Worm (Caenorhabditis elegans) whole organism, late embryonic: ENCODE data around the gene F10G2.4.

ENCODE experiments used
- C08G9.2 ChIP-seq: sonication (generic microtip); optimal IDR thresholded peaks from 2 replicates; lab custom pipeline; 2016; ENCODE audit warnings: mild to moderate bottlenecking, missing genetic modification characterization, moderate library complexity, missing compliant biosample characterization
- F13H6.1 ChIP-seq: sonication (generic microtip); optimal IDR thresholded peaks from 2 replicates; lab custom pipeline; 2016; ENCODE audit warnings: missing genetic modification characterization, missing compliant biosample characterization
- K02D7.2 ChIP-seq: sonication (generic microtip); optimal IDR thresholded peaks from 2 replicates; lab custom pipeline; 2017; ENCODE audit warnings: mild to moderate bottlenecking, missing genetic modification characterization, missing compliant biosample characterization
- K09A11.1 ChIP-seq: sonication (generic microtip); optimal IDR thresholded peaks from 2 replicates; lab custom pipeline; 2017; ENCODE audit warnings: antibody characterized with exemption, mild to moderate bottlenecking, missing genetic modification characterization, missing compliant biosample characterization; ENCODE audit not compliant: insufficient read depth
- Y22D7AL.16 ChIP-seq: sonication (generic microtip); optimal IDR thresholded peaks from 2 replicates; lab custom pipeline; 2016; ENCODE audit warnings: missing genetic modification characterization, missing compliant biosample characterization
- ahr-1 ChIP-seq: sonication (generic microtip); optimal IDR thresholded peaks from 2 replicates; lab custom pipeline; 2016; ENCODE audit warnings: missing genetic modification characterization, missing compliant biosample characterization
- ceh-19 ChIP-seq: fragments of 200-800 bp; sonication (Bioruptor generic); optimal IDR thresholded peaks from 2 replicates; lab custom pipeline; 2018; ENCODE audit warnings: mild to moderate bottlenecking, missing genetic modification characterization, missing compliant biosample characterization
- ceh-2 ChIP-seq: sonication (generic microtip); optimal IDR thresholded peaks from 2 replicates; lab custom pipeline; 2016; ENCODE audit warnings: missing genotype, missing genetic modification characterization, missing compliant biosample characterization
- ceh-22 ChIP-seq: sonication (generic microtip); optimal IDR thresholded peaks from 2 replicates; lab custom pipeline; 2017; ENCODE audit warnings: missing biosample characterization, missing genetic modification characterization
- ceh-31 ChIP-seq: sonication (generic microtip); optimal IDR thresholded peaks from 2 replicates; lab custom pipeline; 2016; ENCODE audit warnings: missing genetic modification characterization, missing compliant biosample characterization
- ceh-9 ChIP-seq: sonication (generic microtip); optimal IDR thresholded peaks from 2 replicates; lab custom pipeline; 2016; ENCODE audit warnings: mild to moderate bottlenecking, missing genetic modification characterization, inconsistent platforms, missing compliant biosample characterization
- che-1 ChIP-seq: sonication (generic microtip); optimal IDR thresholded peaks from 2 replicates; lab custom pipeline; 2016; ENCODE audit warnings: mild to moderate bottlenecking, missing genetic modification characterization, missing compliant biosample characterization
- dmd-4 ChIP-seq: sonication (generic microtip); optimal IDR thresholded peaks from 2 replicates; lab custom pipeline; 2016; ENCODE audit warnings: borderline replicate concordance, missing genetic modification characterization, missing compliant biosample characterization
- dve-1 ChIP-seq: sonication (generic microtip); optimal IDR thresholded peaks from 2 replicates; lab custom pipeline; 2017; ENCODE audit warnings: antibody characterized with exemption, mild to moderate bottlenecking, missing genetic modification characterization, missing compliant biosample characterization
- ets-4 ChIP-seq: sonication (generic microtip); optimal IDR thresholded peaks from 2 replicates; lab custom pipeline; 2016; ENCODE audit warnings: missing genetic modification characterization, missing compliant biosample characterization
- eyg-1 ChIP-seq: sonication (generic microtip); optimal IDR thresholded peaks from 2 replicates; lab custom pipeline; 2016; ENCODE audit warnings: missing genotype, missing genetic modification characterization, missing compliant biosample characterization
- fkh-10 ChIP-seq: fragments of 150-350 bp; optimal IDR thresholded peaks from 2 replicates; lab custom pipeline; 2014; ENCODE audit warnings: missing biosample characterization, missing genetic modification reagents, missing genetic modification characterization
- fkh-6 ChIP-seq: sonication (generic microtip); optimal IDR thresholded peaks from 2 replicates; lab custom pipeline; 2016; ENCODE audit warnings: missing genetic modification characterization, missing compliant biosample characterization
- hlh-15 ChIP-seq: sonication (generic microtip); optimal IDR thresholded peaks from 2 replicates; lab custom pipeline; 2016; ENCODE audit warnings: missing genetic modification characterization, missing compliant biosample characterization
- lim-6 ChIP-seq: sonication (generic microtip); optimal IDR thresholded peaks from 2 replicates; lab custom pipeline; 2016; ENCODE audit warnings: missing genetic modification characterization, missing compliant biosample characterization
- mec-3 ChIP-seq: sonication (generic microtip); optimal IDR thresholded peaks from 2 replicates; lab custom pipeline; 2016; ENCODE audit warnings: borderline replicate concordance, missing genetic modification characterization, missing compliant biosample characterization
- nfya-1 ChIP-seq: sonication (generic microtip); optimal IDR thresholded peaks from 2 replicates; lab custom pipeline; 2017; ENCODE audit warnings: missing genetic modification characterization, mild to moderate bottlenecking, missing compliant biosample characterization, antibody characterized with exemption, moderate library complexity
- npax-4 ChIP-seq: sonication (generic microtip); optimal IDR thresholded peaks from 2 replicates; lab custom pipeline; 2016; ENCODE audit warnings: missing genetic modification characterization, missing compliant biosample characterization
- odd-2 ChIP-seq: sonication (generic microtip); optimal IDR thresholded peaks from 2 replicates; lab custom pipeline; 2017; ENCODE audit warnings: antibody characterized with exemption, mild to moderate bottlenecking, missing genetic modification characterization, missing compliant biosample characterization
- pag-3 ChIP-seq: sonication (generic microtip); optimal IDR thresholded peaks from 2 replicates; lab custom pipeline; 2016; ENCODE audit warnings: missing compliant biosample characterization, missing genetic modification characterization, borderline replicate concordance
- pat-9 ChIP-seq: fragments of 200-800 bp; sonication (Bioruptor generic); optimal IDR thresholded peaks from 2 replicates; lab custom pipeline; 2018; ENCODE audit warnings: mild to moderate bottlenecking, missing genetic modification characterization, moderate library complexity, missing compliant biosample characterization
- pax-1 ChIP-seq: fragments of 150-350 bp; optimal IDR thresholded peaks from 2 replicates; lab custom pipeline; 2014; ENCODE audit warnings: missing biosample characterization, missing genetic modification characterization
- pha-2 ChIP-seq: sonication (generic microtip); optimal IDR thresholded peaks from 2 replicates; lab custom pipeline; 2017; ENCODE audit warnings: mild to moderate bottlenecking, missing genetic modification characterization, missing compliant biosample characterization
- pqm-1 ChIP-seq: sonication (generic microtip); optimal IDR thresholded peaks from 2 replicates; lab custom pipeline; 2016; ENCODE audit warnings: missing genetic modification characterization, missing compliant biosample characterization
- pros-1 ChIP-seq: fragments of 150-350 bp; optimal IDR thresholded peaks from 2 replicates; lab custom pipeline; 2014; ENCODE audit warnings: missing biosample characterization, missing genetic modification reagents, missing genetic modification characterization
- rnt-1 ChIP-seq: sonication (generic microtip); optimal IDR thresholded peaks from 2 replicates; lab custom pipeline; 2016; ENCODE audit warnings: missing genetic modification characterization, missing compliant biosample characterization
- sox-2 ChIP-seq: fragments of 200-800 bp; sonication (Bioruptor generic); IDR thresholded peaks from 2 replicates; pipeline ENCODE4 v1.3.6; 2022; ENCODE audit warnings: missing genetic modification reagents, missing genetic modification characterization, missing compliant biosample characterization
- tbx-2 ChIP-seq: sonication (generic microtip); optimal IDR thresholded peaks from 2 replicates; lab custom pipeline; 2016; ENCODE audit warnings: missing genetic modification characterization, missing compliant biosample characterization
- unc-3 ChIP-seq, 2 experiments: fragments of 200-800 bp in 1 of 2; sonication (Bioruptor generic) in 1 of 2; sonication (generic microtip) in 1 of 2; conservative IDR thresholded peaks in 1 of 2; optimal IDR thresholded peaks in 1 of 2; 2 replicates each; pipeline versions ENCODE4 v1.3.6 to Lab custom; 2016 to 2022; ENCODE audit warnings: missing compliant biosample characterization in 2 of 2, missing genetic modification characterization in 2 of 2, missing genetic modification reagents in 1 of 2
- unc-86 ChIP-seq: sonication (generic microtip); optimal IDR thresholded peaks from 2 replicates; lab custom pipeline; 2016; ENCODE audit warnings: missing genetic modification characterization, missing compliant biosample characterization
- zip-5 ChIP-seq: sonication (generic microtip); optimal IDR thresholded peaks from 2 replicates; lab custom pipeline; 2016; ENCODE audit warnings: missing genetic modification characterization, missing compliant biosample characterization

The F10G2.4 gene

ce11 chrV:7326928-7327327, at the start of gene F10G2.4:
F10G2.4 (plus strand) TSS chrV:7327228.
- TF ChIP-seq pros-1 (tag; lab: Kevin White, UChicago) = no peak
- TF ChIP-seq pag-3 = no peak
- TF ChIP-seq ceh-22 (tag; lab: Kevin White, UChicago) = no peak
- TF ChIP-seq Y22D7AL.16 = no peak
- TF ChIP-seq npax-4 (tag; lab: Kevin White, UChicago) = no peak
- no peak for TF ChIP-seq ceh-19 (GFP tag; lab: Kevin White, UChicago)
- TF ChIP-seq fkh-6 (tag; lab: Kevin White, UChicago) = no peak
- TF ChIP-seq ets-4 (tag; lab: Kevin White, UChicago) = no peak
- no peak for TF ChIP-seq dve-1 (tag; lab: Kevin White, UChicago)
- TF ChIP-seq che-1 (tag; lab: Kevin White, UChicago) = no peak
- no peak for TF ChIP-seq odd-2
- TF ChIP-seq unc-86 (tag; lab: Kevin White, UChicago) = no peak
- TF ChIP-seq tbx-2 (tag; lab: Kevin White, UChicago) = no peak
- no peak for TF ChIP-seq nfya-1 (tag; lab: Kevin White, UChicago)
- no peak for TF ChIP-seq pax-1 (tag; lab: Kevin White, UChicago)
- TF ChIP-seq pat-9 (tag; lab: Kevin White, UChicago) = no peak
- TF ChIP-seq C08G9.2 (tag; lab: Kevin White, UChicago) = no peak
- no peak for TF ChIP-seq zip-5 (tag; lab: Kevin White, UChicago)
- no peak for TF ChIP-seq ceh-2
- TF ChIP-seq, all 69 proteins: peak for 0

ce11 chrV:7279090-7279489, 47.9 kb upstream of the F10G2.4 start, which contains the start of gene C13A2.4:
C13A2.4 (plus strand) TSS chrV:7279390.
- TF ChIP-seq npax-4 (tag; lab: Kevin White, UChicago) = no peak
- TF ChIP-seq ahr-1 (tag; lab: Kevin White, UChicago) = no peak
- TF ChIP-seq zip-5 (tag; lab: Kevin White, UChicago) = no peak
- TF ChIP-seq mec-3 (tag; lab: Kevin White, UChicago) = no peak
- TF ChIP-seq sox-2 (GFP tag; lab: Robert Waterston, UW) = no peak
- TF ChIP-seq unc-3 (GFP tag; conservative IDR thresholded peaks at IDR 0.05; lab: Robert Waterston, UW) = no peak
- no peak for TF ChIP-seq unc-3 (tag; optimal IDR thresholded peaks at IDR 0.05; lab: Kevin White, UChicago)
- TF ChIP-seq dmd-4 (tag; lab: Kevin White, UChicago) = no peak
- no peak for TF ChIP-seq pax-1 (tag; lab: Kevin White, UChicago)
- TF ChIP-seq ceh-31 (tag; lab: Kevin White, UChicago) = no peak

- TF ChIP-seq pag-3 = no peak
- TF ChIP-seq ceh-31 (tag; lab: Kevin White, UChicago) = no peak
- TF ChIP-seq pat-9 (tag; lab: Kevin White, UChicago) = no peak
- TF ChIP-seq hlh-15 = no peak
- no peak for TF ChIP-seq fkh-6 (tag; lab: Kevin White, UChicago)
- TF ChIP-seq Y22D7AL.16 = no peak
- no peak for TF ChIP-seq K09A11.1 (tag; lab: Kevin White, UChicago)
- TF ChIP-seq zip-5 (tag; lab: Kevin White, UChicago) = no peak
- no peak for TF ChIP-seq ets-4 (tag; lab: Kevin White, UChicago)
- TF ChIP-seq ceh-19 (GFP tag; lab: Kevin White, UChicago) = no peak
- TF ChIP-seq, all 69 proteins: peak for 0
Measured at ce11 chrV:7282037-7282436, 45.0 kb upstream of the F10G2.4 start, which contains the start of gene C13A2.3. C13A2.3 (plus strand) TSS chrV:7282337.

ce11 chrV:7288699-7289098, 38.3 kb upstream of the F10G2.4 start, which contains the start of gene C13A2.1:
C13A2.1 (plus strand) TSS chrV:7288999.
- TF ChIP-seq eyg-1 (tag; lab: Kevin White, UChicago) (no peak), fkh-10 (GFP tag; lab: Kevin White, UChicago) (no peak), ceh-9 (tag; lab: Kevin White, UChicago) (no peak), pros-1 (tag; lab: Kevin White, UChicago) (no peak), lim-6 (tag; lab: Kevin White, UChicago) (no peak), pqm-1 (tag; lab: Kevin White, UChicago) (no peak), rnt-1 (no peak), K02D7.2 (tag; lab: Kevin White, UChicago) (no peak), F13H6.1 (tag; lab: Kevin White, UChicago) (no peak), odd-2 (no peak), mec-3 (tag; lab: Kevin White, UChicago) (no peak), fkh-6 (tag; lab: Kevin White, UChicago) (no peak), pax-1 (tag; lab: Kevin White, UChicago) (no peak), dmd-4 (tag; lab: Kevin White, UChicago) (no peak), sox-2 (GFP tag; lab: Robert Waterston, UW) (no peak), pha-2 (tag; lab: Kevin White, UChicago) (no peak)
